Worm (Caenorhabditis elegans) whole organism, L3 larva: Measurements from ENCODE around the gene Y73C8C.4.

Experiments
- ZK546.5 ChIP-seq: sonication (generic microtip); optimal IDR thresholded peaks from 2 replicates; lab custom pipeline; 2017; ENCODE audit warnings: missing biosample characterization, missing genetic modification characterization
- ama-1 ChIP-seq: fragments of 150-350 bp; optimal IDR thresholded peaks from 2 replicates; lab custom pipeline; 2018
- egl-27 ChIP-seq: sonication (generic microtip); optimal IDR thresholded peaks from 4 replicates; lab custom pipeline; 2017; ENCODE audit warnings: missing biosample characterization, missing genetic modification reagents, missing genetic modification characterization
- lin-15B ChIP-seq: fragments of 150-350 bp; optimal IDR thresholded peaks from 2 replicates; lab custom pipeline; 2014; ENCODE audit warnings: missing biosample characterization, missing genetic modification characterization
- nhr-12 ChIP-seq: fragments of 150-350 bp; optimal IDR thresholded peaks from 2 replicates; lab custom pipeline; 2014; ENCODE audit warnings: missing biosample characterization, missing genetic modification characterization
- sea-2 ChIP-seq: fragments of 150-350 bp; sonication (generic microtip); optimal IDR thresholded peaks from 4 replicates; lab custom pipeline; 2014; ENCODE audit warnings: missing biosample characterization, missing genetic modification reagents, missing genetic modification characterization
- unc-62 ChIP-seq: fragments of 150-350 bp; sonication (generic microtip); optimal IDR thresholded peaks from 4 replicates; lab custom pipeline; 2014; ENCODE audit warnings: missing biosample characterization, missing genetic modification reagents, missing genetic modification characterization

- TF ChIP-seq unc-62 (GFP tag; lab: Kevin White, UChicago) = no peak
- TF ChIP-seq nhr-12 (tag; lab: Kevin White, UChicago) = no peak
- TF ChIP-seq egl-27 (tag; lab: Kevin White, UChicago) = no peak
- TF ChIP-seq lin-15B (tag; lab: Kevin White, UChicago) = no peak
- no peak for TF ChIP-seq sea-2
- TF ChIP-seq ama-1 (lab: Kevin White, UChicago) = no peak
- no peak for TF ChIP-seq ZK546.5 (tag; lab: Kevin White, UChicago)
These were observed 19.8 kb upstream of the Y73C8C.4 start, which contains the start of gene srt-56 for ce11 chrV:3121743-3122142.
